Fruit fly (Drosophila melanogaster): ENCODE measurements around the gene CG10918.

The CG10918 gene

dm6 chrX:21429156-21429555 is at the start of gene CG10918:
Gene CG10918 (minus strand): TSS chrX:21429256.
- TF ChIP-seq CG7928 (GFP tag; optimal IDR thresholded peaks at IDR 0.05) (no peak), Ravus (GFP tag; IDR thresholded peaks at IDR 0.05) (no peak)

dm6 chrX:21478845-21479244 is 49.8 kb upstream of the CG10918 start, which contains the start of gene Ir20a:
Gene Ir20a (minus strand): TSS chrX:21478945.
- TF ChIP-seq Rx (GFP tag; IDR thresholded peaks at IDR 0.05): no peak
- TF ChIP-seq her (GFP tag; optimal IDR thresholded peaks at IDR 0.05): no peak
- no peak for TF ChIP-seq pan (optimal IDR thresholded peaks at IDR 0.05)
- no peak for TF ChIP-seq pan (GFP tag; optimal IDR thresholded peaks at IDR 0.05 in 1 of 2, IDR thresholded peaks at IDR 0.05 in 1 of 2)
- TF ChIP-seq H2.0 (GFP tag; IDR thresholded peaks at IDR 0.05): no peak
- no peak for TF ChIP-seq CG6254 (GFP tag; optimal IDR thresholded peaks at IDR 0.05)
- no peak for TF ChIP-seq NC2β (GFP tag; optimal IDR thresholded peaks at IDR 0.05)
- TF ChIP-seq yki (optimal IDR thresholded peaks at IDR 0.05): no peak
- no peak for TF ChIP-seq CG7839 (tag; optimal IDR thresholded peaks at IDR 0.05)
- TF ChIP-seq CG10274 (GFP tag; optimal IDR thresholded peaks at IDR 0.05): no peak
- no peak for TF ChIP-seq usp (GFP tag; optimal IDR thresholded peaks at IDR 0.05)
- no peak for TF ChIP-seq slou (GFP tag; optimal IDR thresholded peaks at IDR 0.05)
- TF ChIP-seq toy (GFP tag; IDR thresholded peaks at IDR 0.05): no peak
- TF ChIP-seq CG12104 (GFP tag; optimal IDR thresholded peaks at IDR 0.05): no peak
- no peak for TF ChIP-seq CG3726 (GFP tag; IDR thresholded peaks at IDR 0.05)
- TF ChIP-seq ara (GFP tag; IDR thresholded peaks at IDR 0.05): no peak
- no peak for TF ChIP-seq Ptx1 (GFP tag; IDR thresholded peaks at IDR 0.05)
- TF ChIP-seq hkb (optimal IDR thresholded peaks at IDR 0.05): no peak
- no peak for TF ChIP-seq hkb (GFP tag; IDR thresholded peaks at IDR 0.05)
- TF ChIP-seq CG17328 (GFP tag; IDR thresholded peaks at IDR 0.05): no peak
- TF ChIP-seq CG15696 (tag; optimal IDR thresholded peaks at IDR 0.05): no peak
- TF ChIP-seq pum (GFP tag; optimal IDR thresholded peaks at IDR 0.05): no peak

- TF ChIP-seq fd3F (GFP tag; optimal IDR thresholded peaks at IDR 0.05) (no peak), CG11504 (tag; optimal IDR thresholded peaks at IDR 0.05) (peak; percentile 98), Nf-YC (tag; optimal IDR thresholded peaks at IDR 0.05) (peak; percentile 90), Ets65A (GFP tag) (peak; percentile 40), CG6689 (GFP tag; IDR thresholded peaks at IDR 0.05) (no peak), Nf-YB (GFP tag; optimal IDR thresholded peaks at IDR 0.05) (peak; percentile 58), Deaf1 (tag; optimal IDR thresholded peaks at IDR 0.05) (peak; percentile 97), jing (GFP tag; optimal IDR thresholded peaks at IDR 0.05) (peak; percentile 30)
These were observed 28.6 kb upstream of the CG10918 start, which contains the start of gene DIP-beta for dm6 chrX:21457632-21458031. Gene DIP-beta (minus strand): TSS chrX:21457738.

dm6 chrX:21440687-21441086 is 11.6 kb upstream of the CG10918 start:
- TF ChIP-seq gfzf (GFP tag; optimal IDR thresholded peaks at IDR 0.05) (no peak), ERR (GFP tag; optimal IDR thresholded peaks at IDR 0.05) (no peak), lov (optimal IDR thresholded peaks at IDR 0.05) (no peak), lov (GFP tag; IDR thresholded peaks at IDR 0.05) (no peak), CG7556 (GFP tag; optimal IDR thresholded peaks at IDR 0.05) (no peak), sc (optimal IDR thresholded peaks at IDR 0.05) (no peak), sc (GFP tag; optimal IDR thresholded peaks at IDR 0.05) (no peak), CG16863 (GFP tag; optimal IDR thresholded peaks at IDR 0.05) (no peak), knrl (GFP tag; IDR thresholded peaks at IDR 0.05; ENCODE audit: partially characterized antibody) (no peak), slou (GFP tag; optimal IDR thresholded peaks at IDR 0.05) (no peak)
